Fruit fly (Drosophila melanogaster) whole organism, embryonic: Measurements from ENCODE around the gene CG8100.
A peak's percentile ranks its signal among the peaks of the same experiment; 100 is the strongest.

Experiments
- Abd-B ChIP-seq: fragments of 200-800 bp; sonication (Bioruptor generic); optimal IDR thresholded peaks from 2 replicates; lab custom pipeline; 2018; ENCODE audit warnings: missing biosample characterization, mild to moderate bottlenecking, missing genetic modification characterization, moderate library complexity
- Asciz ChIP-seq: fragments of 200-800 bp; sonication (Bioruptor generic); optimal IDR thresholded peaks from 2 replicates; lab custom pipeline; 2017; ENCODE audit warnings: missing biosample characterization, mild to moderate bottlenecking, missing genetic modification characterization, missing genetic modification reagents
- CG10654 ChIP-seq: fragments of 200-800 bp; sonication (Bioruptor generic); optimal IDR thresholded peaks from 2 replicates; lab custom pipeline; 2016; ENCODE audit warnings: missing biosample characterization, missing genetic modification characterization
- CG11723 ChIP-seq: fragments of 200-800 bp; sonication (Bioruptor generic); optimal IDR thresholded peaks from 2 replicates; lab custom pipeline; 2017; ENCODE audit warnings: missing biosample characterization, mild to moderate bottlenecking, missing genetic modification characterization
- CG12071 ChIP-seq: fragments of 200-800 bp; sonication (Bioruptor generic); optimal IDR thresholded peaks from 3 replicates; lab custom pipeline; 2018; ENCODE audit warnings: missing biosample characterization, mild to moderate bottlenecking, missing genetic modification characterization
- CG12219 ChIP-seq: fragments of 200-800 bp; sonication (Bioruptor generic); optimal IDR thresholded peaks from 3 replicates; lab custom pipeline; 2018; ENCODE audit warnings: missing biosample characterization, mild to moderate bottlenecking, missing genetic modification characterization
- CG12299 ChIP-seq: fragments of 200-800 bp; sonication (Bioruptor generic); optimal IDR thresholded peaks from 2 replicates; lab custom pipeline; 2018; ENCODE audit warnings: missing biosample characterization, mild to moderate bottlenecking, missing genetic modification characterization
- CG14710 ChIP-seq: fragments of 200-800 bp; sonication (Bioruptor generic); optimal IDR thresholded peaks from 3 replicates; lab custom pipeline; 2019; ENCODE audit warnings: missing biosample characterization, mild to moderate bottlenecking, missing genetic modification characterization, moderate library complexity
- CG1603 ChIP-seq: fragments of 200-800 bp; sonication (Bioruptor generic); optimal IDR thresholded peaks from 2 replicates; lab custom pipeline; 2019; ENCODE audit warnings: missing biosample characterization, mild to moderate bottlenecking, missing genetic modification characterization, moderate library complexity
- CG17568 ChIP-seq: fragments of 200-800 bp; sonication (Bioruptor generic); optimal IDR thresholded peaks from 2 replicates; lab custom pipeline; 2018; ENCODE audit warnings: missing biosample characterization, mild to moderate bottlenecking, missing genetic modification characterization, moderate library complexity
- CG2199 ChIP-seq: fragments of 200-800 bp; sonication (Bioruptor generic); IDR thresholded peaks from 3 replicates; pipeline ENCODE4 v1.3.6; 2022; ENCODE audit warnings: missing biosample characterization, missing genetic modification characterization
- CG3281 ChIP-seq: fragments of 200-800 bp; sonication (Bioruptor generic); optimal IDR thresholded peaks from 3 replicates; lab custom pipeline; 2017; ENCODE audit warnings: missing biosample characterization, mild to moderate bottlenecking, missing genetic modification characterization
- CG34224 ChIP-seq: fragments of 200-800 bp; sonication (Bioruptor generic); IDR thresholded peaks from 3 replicates; pipeline ENCODE4 v1.3.6; 2022; ENCODE audit warnings: missing biosample characterization, missing genetic modification characterization; ENCODE audit not compliant: partially characterized antibody
- CG3995 ChIP-seq: fragments of 200-800 bp; sonication (Bioruptor generic); optimal IDR thresholded peaks from 3 replicates; lab custom pipeline; 2016; ENCODE audit warnings: missing biosample characterization, missing genetic modification characterization
- CG4404 ChIP-seq: fragments of 200-800 bp; sonication (Bioruptor generic); IDR thresholded peaks from 2 replicates; pipeline ENCODE4 v1.3.6; 2022; ENCODE audit warnings: missing biosample characterization, missing genetic modification characterization
- CG4617 ChIP-seq: fragments of 200-800 bp; sonication (Bioruptor generic); optimal IDR thresholded peaks from 3 replicates; lab custom pipeline; 2016; ENCODE audit warnings: missing biosample characterization, missing genetic modification characterization, borderline replicate concordance
- CTCF ChIP-seq: fragments of 200-800 bp; sonication (Bioruptor generic); optimal IDR thresholded peaks from 2 replicates; lab custom pipeline; 2017; ENCODE audit warnings: missing biosample characterization, mild to moderate bottlenecking, missing genetic modification characterization, moderate library complexity
- D19B ChIP-seq: fragments of 200-800 bp; sonication (Bioruptor generic); optimal IDR thresholded peaks from 2 replicates; lab custom pipeline; 2017; ENCODE audit warnings: missing biosample characterization, mild to moderate bottlenecking, missing genetic modification characterization
- E2f2 ChIP-seq: fragments of 200-800 bp; sonication (Bioruptor generic); IDR thresholded peaks from 2 replicates; pipeline ENCODE4 v1.3.6; 2022; ENCODE audit warnings: missing biosample characterization, missing genetic modification characterization
- Gsc ChIP-seq: fragments of 200-800 bp; sonication (Bioruptor generic); IDR thresholded peaks from 2 replicates; pipeline ENCODE4 v1.3.6; 2022; ENCODE audit warnings: missing biosample characterization, missing genetic modification characterization
- H2.0 ChIP-seq: fragments of 200-800 bp; sonication (Bioruptor generic); IDR thresholded peaks from 2 replicates; pipeline ENCODE4 v1.3.6; 2022; ENCODE audit warnings: missing biosample characterization, missing genetic modification characterization
- Hmx ChIP-seq: fragments of 200-800 bp; sonication (Bioruptor generic); optimal IDR thresholded peaks from 2 replicates; lab custom pipeline; 2016; ENCODE audit warnings: missing biosample characterization, missing genetic modification characterization
- Hr51 ChIP-seq, 2 experiments: fragments of 200-800 bp; sonication (Bioruptor generic); optimal IDR thresholded peaks; 2 replicates in 1 of 2; 3 replicates in 1 of 2; lab custom pipeline; 2016 to 2018; ENCODE audit warnings: missing biosample characterization in 2 of 2, missing genetic modification characterization in 2 of 2, mild to moderate bottlenecking in 1 of 2, moderate library complexity in 1 of 2
- Hr78 ChIP-seq, 2 experiments: fragments of 200-800 bp in 1 of 2; fragments of >200 bp in 1 of 2; sonication (Bioruptor generic) in 1 of 2; optimal IDR thresholded peaks; 2 replicates each; lab custom pipeline; 2017 to 2019; ENCODE audit warnings: missing biosample characterization in 2 of 2, missing genetic modification characterization in 2 of 2, mild to moderate bottlenecking in 1 of 2, moderate library complexity in 1 of 2
- Lhr ChIP-seq: fragments of 200-800 bp; sonication (Bioruptor generic); optimal IDR thresholded peaks from 3 replicates; lab custom pipeline; 2017; ENCODE audit warnings: mild to moderate bottlenecking, missing biosample characterization, missing genetic modification reagents, missing genetic modification characterization
- Neu2 ChIP-seq: fragments of 200-800 bp; sonication (Bioruptor generic); optimal IDR thresholded peaks from 3 replicates; lab custom pipeline; 2016; ENCODE audit warnings: missing biosample characterization, missing genetic modification characterization, borderline replicate concordance
- Nf-YB ChIP-seq: fragments of 200-800 bp; sonication (Bioruptor generic); optimal IDR thresholded peaks from 3 replicates; lab custom pipeline; 2019; ENCODE audit warnings: missing biosample characterization, mild to moderate bottlenecking, missing genetic modification characterization, moderate library complexity
- Sry-δ ChIP-seq: fragments of 200-800 bp; sonication (Bioruptor generic); optimal IDR thresholded peaks from 2 replicates; lab custom pipeline; 2016; ENCODE audit warnings: missing biosample characterization, missing genetic modification characterization
- al ChIP-seq: fragments of 200-800 bp; sonication (Bioruptor generic); IDR thresholded peaks from 2 replicates; pipeline ENCODE4 v1.3.6; 2022; ENCODE audit warnings: missing biosample characterization, missing genetic modification characterization
- bab2 ChIP-seq: fragments of 200-800 bp; sonication (Bioruptor generic); optimal IDR thresholded peaks from 2 replicates; lab custom pipeline; 2016; ENCODE audit warnings: missing biosample characterization, missing genetic modification characterization
- cad ChIP-seq: fragments of >200 bp; optimal IDR thresholded peaks from 2 replicates; lab custom pipeline; 2017; ENCODE audit warnings: missing biosample characterization, missing genetic modification characterization
- dm ChIP-seq: fragments of 200-800 bp; sonication (Bioruptor generic); optimal IDR thresholded peaks from 3 replicates; lab custom pipeline; 2016; ENCODE audit warnings: missing biosample characterization, missing genetic modification characterization
- dysf ChIP-seq: fragments of 200-800 bp; sonication (Bioruptor generic); IDR thresholded peaks from 3 replicates; pipeline ENCODE4 v1.3.6; 2022; ENCODE audit warnings: missing biosample characterization, missing genetic modification characterization
- eyg ChIP-seq: fragments of 200-800 bp; sonication (Bioruptor generic); optimal IDR thresholded peaks from 3 replicates; lab custom pipeline; 2016; ENCODE audit warnings: missing biosample characterization, missing genetic modification characterization
- gce ChIP-seq: fragments of 200-800 bp; sonication (Bioruptor generic); IDR thresholded peaks from 3 replicates; pipeline ENCODE4 v1.3.6; 2022; ENCODE audit warnings: missing biosample characterization, missing genetic modification characterization
- gcm2 ChIP-seq: fragments of 200-800 bp; sonication (Bioruptor generic); optimal IDR thresholded peaks from 2 replicates; lab custom pipeline; 2016; ENCODE audit warnings: missing biosample characterization, missing genetic modification characterization
- grau ChIP-seq: fragments of 200-800 bp; optimal IDR thresholded peaks from 3 replicates; lab custom pipeline; 2019; ENCODE audit warnings: missing biosample characterization, mild to moderate bottlenecking, missing genetic modification characterization, moderate library complexity
- inv ChIP-seq: fragments of 200-800 bp; sonication (Bioruptor generic); IDR thresholded peaks from 2 replicates; pipeline ENCODE4 v1.3.6; 2022; ENCODE audit warnings: missing biosample characterization, missing genetic modification characterization; ENCODE audit not compliant: partially characterized antibody
- kah ChIP-seq: fragments of 200-800 bp; sonication (Bioruptor generic); optimal IDR thresholded peaks from 2 replicates; lab custom pipeline; 2018; ENCODE audit warnings: missing biosample characterization, mild to moderate bottlenecking, missing genetic modification characterization
- klu ChIP-seq: fragments of 200-800 bp; sonication (Bioruptor generic); IDR thresholded peaks from 2 replicates; pipeline ENCODE4 v1.3.6; 2022; ENCODE audit warnings: missing biosample characterization, missing genetic modification characterization
- nau ChIP-seq: fragments of 200-800 bp; sonication (Bioruptor generic); optimal IDR thresholded peaks from 3 replicates; lab custom pipeline; 2017; ENCODE audit warnings: missing biosample characterization, mild to moderate bottlenecking, missing genetic modification characterization, missing genetic modification reagents
- nerfin-1 ChIP-seq: fragments of 200-800 bp; sonication (Bioruptor generic); optimal IDR thresholded peaks from 3 replicates; lab custom pipeline; 2019; ENCODE audit warnings: missing biosample characterization, mild to moderate bottlenecking, missing genetic modification characterization, moderate library complexity
- odd ChIP-seq: fragments of 200-800 bp; sonication (Bioruptor generic); optimal IDR thresholded peaks from 2 replicates; lab custom pipeline; 2017; ENCODE audit warnings: missing biosample characterization, mild to moderate bottlenecking, missing genetic modification characterization
- pb ChIP-seq: fragments of 200-800 bp; sonication (Bioruptor generic); optimal IDR thresholded peaks from 3 replicates; lab custom pipeline; 2016; ENCODE audit warnings: missing biosample characterization, missing genetic modification characterization
- phol ChIP-seq: fragments of 200-800 bp; sonication (Bioruptor generic); optimal IDR thresholded peaks from 3 replicates; lab custom pipeline; 2018; ENCODE audit warnings: missing biosample characterization, mild to moderate bottlenecking, missing genetic modification characterization, moderate library complexity
- repo ChIP-seq: fragments of 200-800 bp; sonication (Bioruptor generic); optimal IDR thresholded peaks from 2 replicates; lab custom pipeline; 2016; ENCODE audit warnings: missing biosample characterization, missing genetic modification characterization
- run ChIP-seq: fragments of 200-800 bp; sonication (Bioruptor generic); optimal IDR thresholded peaks from 3 replicates; lab custom pipeline; 2018; ENCODE audit warnings: missing biosample characterization, mild to moderate bottlenecking, missing genetic modification characterization
- sug ChIP-seq: fragments of 200-800 bp; optimal IDR thresholded peaks from 2 replicates; lab custom pipeline; 2019; ENCODE audit warnings: missing biosample characterization, mild to moderate bottlenecking, missing genetic modification characterization, moderate library complexity
- tgo ChIP-seq: fragments of 200-800 bp; sonication (Bioruptor generic); IDR thresholded peaks from 3 replicates; pipeline ENCODE4 v1.3.6; 2022; ENCODE audit warnings: missing biosample characterization, missing genetic modification characterization
- twi ChIP-seq: fragments of 200-800 bp; optimal IDR thresholded peaks from 2 replicates; lab custom pipeline; 2019; ENCODE audit warnings: missing biosample characterization, mild to moderate bottlenecking, missing genetic modification characterization, moderate library complexity
- vvl ChIP-seq: fragments of 200-800 bp; sonication (Bioruptor generic); IDR thresholded peaks from 2 replicates; pipeline ENCODE4 v1.3.6; 2022; ENCODE audit warnings: missing biosample characterization, missing genetic modification characterization

CG8100 gene

DNA sequence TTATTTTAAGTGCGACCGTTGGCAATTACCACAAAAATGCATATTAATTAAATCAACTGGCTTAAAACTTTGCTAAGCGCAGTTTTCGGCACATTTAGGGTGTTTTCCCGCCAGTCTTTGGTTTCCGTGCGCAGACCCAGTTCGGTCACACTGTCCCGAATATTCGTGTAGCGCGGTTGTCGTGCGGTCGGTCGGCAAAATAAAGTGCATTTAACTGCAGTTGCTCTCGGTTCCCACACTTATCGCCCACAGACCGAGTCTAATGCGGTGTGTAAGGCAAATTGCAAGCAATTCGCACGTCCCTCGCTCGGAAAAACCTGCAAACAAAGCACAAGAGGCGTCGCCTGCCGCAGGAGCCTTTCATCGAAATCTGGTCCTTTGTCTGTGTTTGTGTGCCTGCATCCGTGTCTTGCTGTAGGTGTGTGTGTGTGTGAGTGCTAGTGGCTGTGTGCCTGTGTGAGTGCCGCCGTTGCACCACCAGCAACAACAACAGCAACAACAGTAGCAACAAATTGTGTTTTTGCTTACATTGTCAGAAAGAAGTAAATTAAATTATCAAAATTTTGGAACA lies 30.3 kb upstream of the CG8100 start, which contains the start of the genes CG13484 and Frl (continued):
- TF ChIP-seq bab2 (GFP tag; lab: Kevin White, UChicago): no peak
- TF ChIP-seq cad (GFP tag; lab: Kevin White, UChicago): no peak
- peak; percentile 67 for TF ChIP-seq CG14710 (tag; lab: Kevin White, UChicago)
- TF ChIP-seq H2.0 (GFP tag; lab: Robert Waterston, UW): no peak
- TF ChIP-seq Hmx (GFP tag; lab: Kevin White, UChicago): no peak
- TF ChIP-seq CG3281: no peak
- peak; percentile 96 for TF ChIP-seq CG4617 (GFP tag; lab: Kevin White, UChicago)
- no peak for TF ChIP-seq eyg
- TF ChIP-seq Sry-δ (GFP tag; lab: Kevin White, UChicago): peak; percentile 49
- peak; percentile 57 for TF ChIP-seq phol (tag; lab: Kevin White, UChicago)
- no peak for TF ChIP-seq al (GFP tag; lab: Robert Waterston, UW)
- TF ChIP-seq Lhr (GFP tag; lab: Kevin White, UChicago): peak; percentile 96
- TF ChIP-seq inv: peak; percentile 40; the same call in 1 of the 2 replicates
- peak; percentile 4 for TF ChIP-seq CG12219
- peak; percentile 1 for TF ChIP-seq run
- peak; percentile 36 for TF ChIP-seq sug (tag; lab: Kevin White, UChicago)
- no peak for TF ChIP-seq Gsc (GFP tag; lab: Robert Waterston, UW)
- no peak for TF ChIP-seq CG12071
- peak; percentile 16 for TF ChIP-seq odd
- peak; percentile 72 for TF ChIP-seq Abd-B (GFP tag; lab: Kevin White, UChicago)
- TF ChIP-seq CG10654 (GFP tag; lab: Kevin White, UChicago): no peak
- no peak for TF ChIP-seq Neu2 (GFP tag; lab: Kevin White, UChicago)
- no peak for TF ChIP-seq Asciz
- no peak for TF ChIP-seq CTCF (GFP tag; lab: Kevin White, UChicago)
- no peak for TF ChIP-seq tgo (GFP tag; lab: Robert Waterston, UW)
- peak; percentile 26 for TF ChIP-seq nerfin-1 (tag; lab: Kevin White, UChicago)
- TF ChIP-seq klu: no peak
- no peak for TF ChIP-seq gcm2 (GFP tag; lab: Kevin White, UChicago)
- TF ChIP-seq dm (GFP tag; lab: Kevin White, UChicago): peak; percentile 70
- no peak for TF ChIP-seq Hr78 (GFP tag; optimal IDR thresholded peaks at IDR 0.05; lab: Kevin White, UChicago)
- TF ChIP-seq CG3995: peak; percentile 78
- peak; percentile 27; the same call in 1 of the 3 replicates for TF ChIP-seq dysf
- TF ChIP-seq Nf-YB (GFP tag; lab: Kevin White, UChicago): peak; percentile 53
- no peak for TF ChIP-seq CG11723 (GFP tag; lab: Kevin White, UChicago)
- 0 out of 3 replicates have a peak, but pooled peaks have one; percentile 16 for TF ChIP-seq CG34224
- TF ChIP-seq nau (GFP tag; lab: Kevin White, UChicago): no peak
- no peak for TF ChIP-seq CG2199 (GFP tag; lab: Robert Waterston, UW)
- no peak for TF ChIP-seq pb (GFP tag; lab: Kevin White, UChicago)
- no peak for TF ChIP-seq D19B (GFP tag; lab: Kevin White, UChicago)
- no peak for TF ChIP-seq CG4404
- peak; percentile 71 for TF ChIP-seq E2f2
- TF ChIP-seq twi: peak; percentile 42
- TF ChIP-seq kah (GFP tag; lab: Kevin White, UChicago): no peak
- TF ChIP-seq CG12299 (tag; lab: Kevin White, UChicago): peak; percentile 30
- TF ChIP-seq repo: peak; percentile 41
- TF ChIP-seq CG17568 (GFP tag; lab: Kevin White, UChicago): no peak
- TF ChIP-seq Hr51 (GFP tag; optimal IDR thresholded peaks at IDR 0.05; lab: Kevin White, UChicago): peak in 1 of 2 experiments; percentile 16
- TF ChIP-seq grau: peak; percentile 21
- TF ChIP-seq gce (GFP tag; lab: Robert Waterston, UW): no peak
- peak; percentile 71 for TF ChIP-seq vvl (GFP tag; lab: Robert Waterston, UW)
- TF ChIP-seq CG1603 (tag; lab: Kevin White, UChicago): peak; percentile 90
